Fruit fly (Drosophila melanogaster) whole organism, adult: Measurements from ENCODE around the gene GXIVsPLA2.

Source experiments
- CG11617 ChIP-seq: fragments of 200-800 bp; sonication (Bioruptor generic); optimal IDR thresholded peaks from 2 replicates; lab custom pipeline; 2017; ENCODE audit warnings: mild to moderate bottlenecking, missing biosample characterization, missing genetic modification reagents, missing genetic modification characterization
- CG12768 ChIP-seq: fragments of 200-800 bp; sonication (Bioruptor generic); optimal IDR thresholded peaks from 2 replicates; lab custom pipeline; 2017; ENCODE audit warnings: missing biosample characterization, missing genetic modification characterization, mild to moderate bottlenecking, moderate library complexity, missing genetic modification reagents
- CG14711 ChIP-seq: fragments of 200-800 bp; sonication (Bioruptor generic); optimal IDR thresholded peaks from 2 replicates; lab custom pipeline; 2018; ENCODE audit warnings: missing biosample characterization, mild to moderate bottlenecking, missing genetic modification characterization, moderate library complexity
- CG1620 ChIP-seq: fragments of 200-800 bp; sonication (Bioruptor generic); optimal IDR thresholded peaks from 2 replicates; lab custom pipeline; 2016; ENCODE audit warnings: missing biosample characterization, missing genetic modification characterization
- CG33017 ChIP-seq: fragments of 200-800 bp; sonication (Bioruptor generic); optimal IDR thresholded peaks from 2 replicates; lab custom pipeline; 2018; ENCODE audit warnings: missing biosample characterization, mild to moderate bottlenecking, missing genetic modification characterization, moderate library complexity
- CG5204 ChIP-seq: fragments of 200-800 bp; sonication (Bioruptor generic); optimal IDR thresholded peaks from 2 replicates; lab custom pipeline; 2016; ENCODE audit warnings: missing biosample characterization, missing genetic modification characterization
- CG7045 ChIP-seq: fragments of 200-800 bp; sonication (Bioruptor generic); optimal IDR thresholded peaks from 2 replicates; lab custom pipeline; 2017; ENCODE audit warnings: missing biosample characterization, mild to moderate bottlenecking, missing genetic modification characterization
- CG7101 ChIP-seq: fragments of 200-800 bp; sonication (Bioruptor generic); optimal IDR thresholded peaks from 2 replicates; lab custom pipeline; 2018; ENCODE audit warnings: missing biosample characterization, mild to moderate bottlenecking, missing genetic modification characterization, moderate library complexity
- Clk ChIP-seq: fragments of 200-800 bp; sonication (Bioruptor generic); optimal IDR thresholded peaks from 2 replicates; lab custom pipeline; 2017; ENCODE audit warnings: missing biosample characterization, missing genetic modification characterization
- Crg-1 ChIP-seq: fragments of 200-800 bp; sonication (Bioruptor generic); optimal IDR thresholded peaks from 2 replicates; lab custom pipeline; 2016; ENCODE audit warnings: missing biosample characterization, missing genetic modification characterization
- Hr96 ChIP-seq: fragments of 200-800 bp; sonication (Bioruptor generic); optimal IDR thresholded peaks from 2 replicates; lab custom pipeline; 2016; ENCODE audit warnings: missing biosample characterization, missing genetic modification characterization
- Mnt ChIP-seq: fragments of 200-800 bp; sonication (Bioruptor generic); optimal IDR thresholded peaks from 2 replicates; lab custom pipeline; 2016; ENCODE audit warnings: missing biosample characterization, mild to moderate bottlenecking, missing genetic modification characterization
- bab1 ChIP-seq: fragments of 200-800 bp; sonication (Bioruptor generic); optimal IDR thresholded peaks from 3 replicates; lab custom pipeline; 2019; ENCODE audit warnings: missing biosample characterization, mild to moderate bottlenecking, missing genetic modification characterization, moderate library complexity
- cic ChIP-seq: fragments of 200-800 bp; sonication (Bioruptor generic); optimal IDR thresholded peaks from 2 replicates; lab custom pipeline; 2017; ENCODE audit warnings: missing biosample characterization, mild to moderate bottlenecking, missing genetic modification characterization, moderate library complexity
- cnc ChIP-seq, 2 experiments: fragments of >200 bp; optimal IDR thresholded peaks; 2 replicates each; lab custom pipeline; 2017
- kay ChIP-seq: fragments of 200-800 bp; sonication (Bioruptor generic); peaks from one replicate; lab custom pipeline; 2016; ENCODE audit warnings: missing biosample characterization, missing genetic modification characterization, borderline replicate concordance
- ovo ChIP-seq: fragments of 200-800 bp; sonication (Bioruptor generic); optimal IDR thresholded peaks from 2 replicates; lab custom pipeline; 2016; ENCODE audit warnings: missing biosample characterization, missing genetic modification characterization
- pad ChIP-seq: fragments of 200-800 bp; sonication (Bioruptor generic); optimal IDR thresholded peaks from 3 replicates; lab custom pipeline; 2017; ENCODE audit warnings: missing biosample characterization, missing genetic modification characterization, mild to moderate bottlenecking, moderate library complexity, missing genetic modification reagents
- tj ChIP-seq: fragments of 200-800 bp; sonication (Bioruptor generic); optimal IDR thresholded peaks from 3 replicates; lab custom pipeline; 2017; ENCODE audit warnings: missing biosample characterization, mild to moderate bottlenecking, missing genetic modification characterization, moderate library complexity
- toe ChIP-seq: fragments of 200-800 bp; sonication (Bioruptor generic); optimal IDR thresholded peaks from 2 replicates; lab custom pipeline; 2016; ENCODE audit warnings: missing biosample characterization, missing genetic modification characterization

The GXIVsPLA2 gene

dm6 chr3L:15954784-15955427 is at the start of gene GXIVsPLA2, which contains the start of gene Pka-C3:
Gene GXIVsPLA2, plus strand, starts transcription at chr3L:15955096.
Gene Pka-C3, minus strand, starts transcription at chr3L:15954797.
- TF ChIP-seq tj (GFP tag; lab: Kevin White, UChicago) = peak; percentile 73
- TF ChIP-seq CG5204 (GFP tag; lab: Kevin White, UChicago) = no peak
- TF ChIP-seq CG14711 (tag; lab: Kevin White, UChicago) = no peak

dm6 chr3L:15906262-15906661 is 48.6 kb upstream of the GXIVsPLA2 start:
- TF ChIP-seq CG11617 (GFP tag; lab: Kevin White, UChicago) (no peak), CG33017 (tag; lab: Kevin White, UChicago) (no peak), Clk (GFP tag; lab: Kevin White, UChicago) (no peak), ovo (no peak), Crg-1 (GFP tag; lab: Kevin White, UChicago) (no peak), CG14711 (tag; lab: Kevin White, UChicago) (no peak), CG7045 (no peak), CG7101 (tag; lab: Kevin White, UChicago) (no peak), bab1 (no peak), CG1620 (GFP tag; lab: Kevin White, UChicago) (no peak), CG12768 (GFP tag; lab: Kevin White, UChicago) (no peak), tj (GFP tag; lab: Kevin White, UChicago) (no peak)

dm6 chr3L:15921043-15921621 is 33.8 kb upstream of the GXIVsPLA2 start:
- TF ChIP-seq CG7101 (tag; lab: Kevin White, UChicago) (no peak), Clk (GFP tag; lab: Kevin White, UChicago) (peak; percentile 7), CG7045 (peak; percentile 63), pad (GFP tag; lab: Kevin White, UChicago) (peak; percentile 2), tj (GFP tag; lab: Kevin White, UChicago) (no peak), toe (GFP tag; lab: Kevin White, UChicago) (peak; percentile 53), ovo (no peak), bab1 (no peak), CG11617 (GFP tag; lab: Kevin White, UChicago) (peak; percentile 49), CG12768 (GFP tag; lab: Kevin White, UChicago) (peak; percentile 66), CG5204 (GFP tag; lab: Kevin White, UChicago) (peak; percentile 59), Hr96 (GFP tag; lab: Kevin White, UChicago) (peak; percentile 19), CG33017 (tag; lab: Kevin White, UChicago) (peak; percentile 26)

dm6 chr3L:15923352-15923751 is 31.5 kb upstream of the GXIVsPLA2 start:
- TF ChIP-seq Crg-1 (GFP tag; lab: Kevin White, UChicago) (no peak), toe (GFP tag; lab: Kevin White, UChicago) (no peak), CG7045 (no peak)

dm6 chr3L:15924319-15924718 is 30.6 kb upstream of the GXIVsPLA2 start:
- no peak for TF ChIP-seq CG1620 (GFP tag; lab: Kevin White, UChicago)
- no peak for TF ChIP-seq cic (GFP tag; lab: Kevin White, UChicago)
- TF ChIP-seq Hr96 (GFP tag; lab: Kevin White, UChicago) = no peak
- no peak for TF ChIP-seq ovo
- no peak for TF ChIP-seq bab1
- TF ChIP-seq CG12768 (GFP tag; lab: Kevin White, UChicago) = no peak
- no peak for TF ChIP-seq CG14711 (tag; lab: Kevin White, UChicago)
- TF ChIP-seq CG5204 (GFP tag; lab: Kevin White, UChicago) = no peak
- TF ChIP-seq tj (GFP tag; lab: Kevin White, UChicago) = no peak
- no peak for TF ChIP-seq CG11617 (GFP tag; lab: Kevin White, UChicago)
- no peak for TF ChIP-seq pad (GFP tag; lab: Kevin White, UChicago)
- no peak for TF ChIP-seq CG33017 (tag; lab: Kevin White, UChicago)

dm6 chr3L:15924811-15925437 is 30.0 kb upstream of the GXIVsPLA2 start, which contains the start of gene sff:
Gene sff, minus strand, starts transcription at chr3L:15924861.
- peak; percentile 61 for TF ChIP-seq CG14711 (tag; lab: Kevin White, UChicago)
- TF ChIP-seq cic (GFP tag; lab: Kevin White, UChicago) = no peak
- peak; percentile 54 for TF ChIP-seq kay
- peak; percentile 39 for TF ChIP-seq Crg-1 (GFP tag; lab: Kevin White, UChicago)
- peak; percentile 47 for TF ChIP-seq CG5204 (GFP tag; lab: Kevin White, UChicago)
- TF ChIP-seq tj (GFP tag; lab: Kevin White, UChicago) = no peak
- TF ChIP-seq Hr96 (GFP tag; lab: Kevin White, UChicago) = peak; percentile 42
- peak; percentile 60 for TF ChIP-seq CG11617 (GFP tag; lab: Kevin White, UChicago)
- peak; percentile 69 for TF ChIP-seq CG7101 (tag; lab: Kevin White, UChicago)
- TF ChIP-seq Mnt = no peak
- no peak for TF ChIP-seq CG1620 (GFP tag; lab: Kevin White, UChicago)
- TF ChIP-seq CG7045 = peak; percentile 76
- TF ChIP-seq Clk (GFP tag; lab: Kevin White, UChicago) = peak; percentile 64
- peak; percentile 64 for TF ChIP-seq CG33017 (tag; lab: Kevin White, UChicago)
- TF ChIP-seq bab1 = peak; percentile 75
- no peak for TF ChIP-seq cnc (optimal IDR thresholded peaks at IDR 0.05; lab: Kevin White, UChicago)
- peak; percentile 39 for TF ChIP-seq pad (GFP tag; lab: Kevin White, UChicago)
- peak; percentile 61 for TF ChIP-seq toe (GFP tag; lab: Kevin White, UChicago)
- TF ChIP-seq CG12768 (GFP tag; lab: Kevin White, UChicago) = peak; percentile 66
- peak; percentile 24 for TF ChIP-seq ovo
